Worm (Caenorhabditis elegans) whole organism, L2 larva: ENCODE results near the gene W05H9.2.

Source experiments
- C34F6.9 ChIP-seq: fragments of 150-350 bp; optimal IDR thresholded peaks from 2 replicates; lab custom pipeline; 2014; ENCODE audit warnings: missing biosample characterization, missing genetic modification characterization
- F13H6.1 ChIP-seq: sonication (generic microtip); optimal IDR thresholded peaks from 2 replicates; lab custom pipeline; 2016; ENCODE audit warnings: missing genetic modification characterization, missing compliant biosample characterization
- R02D3.7 ChIP-seq: fragments of 150-350 bp; optimal IDR thresholded peaks from 2 replicates; lab custom pipeline; 2014; ENCODE audit warnings: missing biosample characterization, missing genetic modification characterization
- Y55F3AM.14 ChIP-seq: fragments of 200-800 bp; sonication (Bioruptor generic); optimal IDR thresholded peaks from 2 replicates; lab custom pipeline; 2018; ENCODE audit warnings: mild to moderate bottlenecking, missing genetic modification characterization, missing compliant biosample characterization
- ZK546.5 ChIP-seq: sonication (generic microtip); optimal IDR thresholded peaks from 2 replicates; lab custom pipeline; 2017; ENCODE audit warnings: missing biosample characterization, missing genetic modification characterization
- aly-2 ChIP-seq: fragments of 150-350 bp; optimal IDR thresholded peaks from 2 replicates; lab custom pipeline; 2014; ENCODE audit warnings: missing biosample characterization, missing genetic modification characterization
- ama-1 ChIP-seq: fragments of 150-350 bp; optimal IDR thresholded peaks from 2 replicates; lab custom pipeline; 2018; ENCODE audit warnings: inconsistent platforms
- blmp-1 ChIP-seq: sonication (generic microtip); optimal IDR thresholded peaks from 2 replicates; lab custom pipeline; 2017; ENCODE audit warnings: missing genetic modification characterization, mild to moderate bottlenecking, missing compliant biosample characterization, antibody characterized with exemption, moderate library complexity; ENCODE audit not compliant: insufficient read depth
- ceh-16 ChIP-seq: fragments of 150-350 bp; optimal IDR thresholded peaks from 2 replicates; lab custom pipeline; 2014; ENCODE audit warnings: missing biosample characterization, missing genetic modification characterization
- ceh-82 ChIP-seq: fragments of 150-350 bp; optimal IDR thresholded peaks from 2 replicates; lab custom pipeline; 2014; ENCODE audit warnings: missing biosample characterization, missing genetic modification characterization
- crh-2 ChIP-seq: sonication (generic microtip); optimal IDR thresholded peaks from 2 replicates; lab custom pipeline; 2017; ENCODE audit warnings: missing biosample characterization, missing genetic modification characterization
- dmd-4 ChIP-seq: sonication (generic microtip); optimal IDR thresholded peaks from 2 replicates; lab custom pipeline; 2017; ENCODE audit warnings: missing biosample characterization, missing genetic modification characterization
- egl-27 ChIP-seq: sonication (generic microtip); optimal IDR thresholded peaks from 3 replicates; lab custom pipeline; 2017; ENCODE audit warnings: missing biosample characterization, missing genetic modification reagents, missing genetic modification characterization
- elt-1 ChIP-seq: fragments of 150-350 bp; optimal IDR thresholded peaks from 2 replicates; lab custom pipeline; 2014; ENCODE audit warnings: missing biosample characterization, missing genetic modification characterization
- elt-3 ChIP-seq: sonication (generic microtip); optimal IDR thresholded peaks from 2 replicates; lab custom pipeline; 2017; ENCODE audit warnings: missing biosample characterization, missing genetic modification characterization
- fos-1 ChIP-seq: fragments of 150-350 bp; optimal IDR thresholded peaks from 2 replicates; lab custom pipeline; 2014; ENCODE audit warnings: missing biosample characterization, missing genetic modification characterization
- gmeb-1 ChIP-seq: fragments of 150-350 bp; optimal IDR thresholded peaks from 2 replicates; lab custom pipeline; 2014; ENCODE audit warnings: missing biosample characterization, missing genetic modification characterization
- lin-39 ChIP-seq: fragments of 150-350 bp; optimal IDR thresholded peaks from 2 replicates; lab custom pipeline; 2014; ENCODE audit warnings: missing biosample characterization, missing genetic modification reagents, missing genetic modification characterization
- mbf-1 ChIP-seq: sonication (generic microtip); optimal IDR thresholded peaks from 2 replicates; lab custom pipeline; 2017; ENCODE audit warnings: missing biosample characterization, missing genetic modification characterization
- mdl-1 ChIP-seq, 2 experiments: fragments of 150-350 bp in 1 of 2; sonication (generic microtip) in 1 of 2; optimal IDR thresholded peaks; 2 replicates each; lab custom pipeline; 2017; ENCODE audit warnings: missing biosample characterization in 2 of 2, missing genetic modification characterization in 2 of 2
- nhr-10 ChIP-seq: sonication (generic microtip); optimal IDR thresholded peaks from 2 replicates; lab custom pipeline; 2017; ENCODE audit warnings: missing biosample characterization, missing genetic modification characterization
- nhr-11 ChIP-seq: fragments of 150-350 bp; optimal IDR thresholded peaks from 2 replicates; lab custom pipeline; 2014; ENCODE audit warnings: missing biosample characterization, missing genetic modification characterization
- nhr-129 ChIP-seq: fragments of 150-350 bp; optimal IDR thresholded peaks from 2 replicates; lab custom pipeline; 2014; ENCODE audit warnings: missing biosample characterization, missing genetic modification characterization
- nhr-21 ChIP-seq: fragments of 150-350 bp; optimal IDR thresholded peaks from 2 replicates; lab custom pipeline; 2014; ENCODE audit warnings: missing biosample characterization, missing genetic modification characterization
- nhr-23 ChIP-seq: fragments of 150-350 bp; optimal IDR thresholded peaks from 2 replicates; lab custom pipeline; 2014; ENCODE audit warnings: missing biosample characterization, missing genetic modification reagents, missing genetic modification characterization
- nhr-237 ChIP-seq: fragments of 150-350 bp; optimal IDR thresholded peaks from 2 replicates; lab custom pipeline; 2014; ENCODE audit warnings: missing biosample characterization, missing genetic modification characterization
- nhr-25 ChIP-seq: fragments of 150-350 bp; sonication (generic microtip); optimal IDR thresholded peaks from 3 replicates; lab custom pipeline; 2014; ENCODE audit warnings: missing biosample characterization, missing genetic modification characterization
- nhr-6 ChIP-seq: fragments of 150-350 bp; optimal IDR thresholded peaks from 2 replicates; lab custom pipeline; 2014; ENCODE audit warnings: missing biosample characterization, missing genetic modification characterization
- nhr-77 ChIP-seq: fragments of 150-350 bp; optimal IDR thresholded peaks from 2 replicates; lab custom pipeline; 2014; ENCODE audit warnings: missing biosample characterization, missing genetic modification characterization
- peb-1 ChIP-seq: fragments of 150-350 bp; optimal IDR thresholded peaks from 2 replicates; lab custom pipeline; 2014; ENCODE audit warnings: missing biosample characterization, missing genetic modification characterization
- sem-4 ChIP-seq: fragments of 150-350 bp; optimal IDR thresholded peaks from 2 replicates; lab custom pipeline; 2014; ENCODE audit warnings: missing biosample characterization, missing genetic modification reagents, missing genetic modification characterization
- skn-1 ChIP-seq: sonication (generic microtip); optimal IDR thresholded peaks from 2 replicates; lab custom pipeline; 2017; ENCODE audit warnings: missing biosample characterization, missing genetic modification characterization
- sma-3 ChIP-seq: sonication (generic microtip); optimal IDR thresholded peaks from 2 replicates; lab custom pipeline; 2016; ENCODE audit warnings: missing genetic modification reagents, missing genetic modification characterization, missing compliant biosample characterization
- sma-9 ChIP-seq, 2 experiments: fragments of 150-350 bp in 1 of 2; sonication (generic microtip) in 1 of 2; optimal IDR thresholded peaks; 2 replicates each; lab custom pipeline; 2014 to 2016; ENCODE audit warnings: missing genetic modification characterization in 2 of 2, mild to moderate bottlenecking in 1 of 2, missing biosample characterization in 1 of 2, missing compliant biosample characterization in 1 of 2, missing genetic modification reagents in 1 of 2, moderate library complexity in 1 of 2
- snpc-4 ChIP-seq: fragments of 150-350 bp; optimal IDR thresholded peaks from 2 replicates; lab custom pipeline; 2014; ENCODE audit warnings: missing biosample characterization, missing genetic modification characterization
- unc-39 ChIP-seq: fragments of 150-350 bp; optimal IDR thresholded peaks from 2 replicates; lab custom pipeline; 2014; ENCODE audit warnings: missing biosample characterization, missing genetic modification characterization
- unc-55 ChIP-seq: fragments of 150-350 bp; sonication (generic microtip); optimal IDR thresholded peaks from 3 replicates; lab custom pipeline; 2014; ENCODE audit warnings: missing biosample characterization, missing genetic modification reagents, missing genetic modification characterization
- unc-62 ChIP-seq: fragments of 150-350 bp; optimal IDR thresholded peaks from 2 replicates; lab custom pipeline; 2014; ENCODE audit warnings: missing biosample characterization, missing genetic modification reagents, missing genetic modification characterization
- zag-1 ChIP-seq: fragments of 150-350 bp; optimal IDR thresholded peaks from 2 replicates; lab custom pipeline; 2014; ENCODE audit warnings: missing biosample characterization, missing genetic modification characterization
- ztf-1 ChIP-seq: fragments of 200-800 bp; sonication (Bioruptor generic); conservative IDR thresholded peaks from 2 replicates; pipeline ENCODE4 v1.3.6; 2022; ENCODE audit warnings: missing genetic modification characterization, missing compliant biosample characterization
- ztf-11 ChIP-seq: sonication (generic microtip); optimal IDR thresholded peaks from 2 replicates; lab custom pipeline; 2017; ENCODE audit warnings: missing biosample characterization, missing genetic modification characterization
- ztf-4 ChIP-seq: fragments of 150-350 bp; optimal IDR thresholded peaks from 2 replicates; lab custom pipeline; 2014; ENCODE audit warnings: missing biosample characterization, missing genetic modification characterization

W05H9.2 gene

DNA sequence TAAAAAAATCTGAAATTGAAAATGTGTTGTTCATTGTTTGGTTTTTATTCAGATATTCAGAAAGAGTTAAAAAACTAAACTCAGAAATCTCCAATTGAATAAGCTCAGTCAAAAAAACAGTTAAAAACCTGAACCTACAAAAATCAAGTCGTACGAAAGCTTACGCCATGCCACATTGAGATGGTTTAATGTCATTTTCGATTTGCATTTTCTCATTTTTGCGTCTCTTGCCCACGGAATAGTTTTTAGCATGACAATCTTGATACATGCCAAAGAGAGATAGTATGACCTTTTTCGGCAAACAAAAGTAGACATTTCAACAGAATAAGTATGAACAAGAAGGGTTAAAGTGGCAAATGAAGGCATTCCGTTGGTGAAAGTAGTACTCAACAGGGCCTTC is 14.2 kb downstream of the W05H9.2 start (continued):
- TF ChIP-seq ztf-11 (tag; lab: Kevin White, UChicago) (no peak), ztf-1 (GFP tag; lab: Robert Waterston, UW) (no peak)

DNA sequence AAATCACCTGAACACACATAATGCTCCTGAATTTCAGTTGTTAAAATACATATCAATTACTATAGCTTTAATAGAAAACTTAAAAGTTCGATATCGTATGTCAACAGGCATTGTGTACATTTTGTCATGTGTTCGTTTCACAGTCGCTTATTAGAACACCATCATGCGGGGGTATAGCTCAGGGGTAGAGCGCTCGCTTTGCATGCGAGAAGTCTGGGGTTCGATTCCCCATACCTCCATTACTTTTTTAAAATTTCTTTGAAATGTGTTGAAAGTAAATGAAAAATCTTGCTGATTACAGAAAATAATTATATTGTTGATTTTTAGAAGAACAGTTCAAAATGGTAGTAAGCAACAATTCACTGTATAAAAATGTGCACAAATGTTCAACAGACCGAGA is 19.3 kb downstream of the W05H9.2 start:
- TF ChIP-seq sma-3 (GFP tag; lab: Kevin White, UChicago): peak; percentile 48
- TF ChIP-seq sma-9 (GFP tag; optimal IDR thresholded peaks at IDR 0.05; lab: Kevin White, UChicago): peak; percentile 37
- no peak for TF ChIP-seq sma-9 (tag; optimal IDR thresholded peaks at IDR 0.05; lab: Kevin White, UChicago)
- TF ChIP-seq ceh-16 (tag; lab: Kevin White, UChicago): no peak
- no peak for TF ChIP-seq Y55F3AM.14
- TF ChIP-seq crh-2 (tag; lab: Kevin White, UChicago): peak; percentile 32
- TF ChIP-seq nhr-237 (tag; lab: Kevin White, UChicago): no peak
- TF ChIP-seq peb-1 (tag; lab: Kevin White, UChicago): no peak
- no peak for TF ChIP-seq ztf-11 (tag; lab: Kevin White, UChicago)
- peak; percentile 30 for TF ChIP-seq nhr-11 (tag; lab: Kevin White, UChicago)
- TF ChIP-seq ceh-82 (tag; lab: Kevin White, UChicago): no peak
- TF ChIP-seq nhr-77 (tag; lab: Kevin White, UChicago): no peak
- no peak for TF ChIP-seq ama-1
- TF ChIP-seq nhr-21 (tag; lab: Kevin White, UChicago): peak; percentile 8
- peak; percentile 45 for TF ChIP-seq fos-1 (tag; lab: Kevin White, UChicago)
- TF ChIP-seq dmd-4 (tag; lab: Kevin White, UChicago): no peak

ce11 chrX:6289038-6289437 is 22.2 kb downstream of the W05H9.2 start:
- no peak for TF ChIP-seq nhr-11 (tag; lab: Kevin White, UChicago)
- TF ChIP-seq ceh-82 (tag; lab: Kevin White, UChicago): no peak
- no peak for TF ChIP-seq snpc-4 (tag; lab: Kevin White, UChicago)
- no peak for TF ChIP-seq nhr-6 (tag; lab: Kevin White, UChicago)
- no peak for TF ChIP-seq mbf-1 (tag; lab: Kevin White, UChicago)
- no peak for TF ChIP-seq elt-1 (tag; lab: Kevin White, UChicago)

ce11 chrX:6291632-6292031 is 24.8 kb downstream of the W05H9.2 start, which contains the start of gene lev-9:
Gene lev-9 (minus strand): TSS chrX:6291732.
- no peak for TF ChIP-seq sem-4 (tag; lab: Kevin White, UChicago)
- no peak for TF ChIP-seq sma-3 (GFP tag; lab: Kevin White, UChicago)
- TF ChIP-seq ZK546.5 (tag; lab: Kevin White, UChicago): no peak
- no peak for TF ChIP-seq nhr-25 (tag; lab: Kevin White, UChicago)
- no peak for TF ChIP-seq ztf-11 (tag; lab: Kevin White, UChicago)
- TF ChIP-seq Y55F3AM.14: no peak
- no peak for TF ChIP-seq mdl-1 (tag; optimal IDR thresholded peaks at IDR 0.05; lab: Kevin White, UChicago)
- TF ChIP-seq egl-27 (tag; lab: Kevin White, UChicago): no peak
- no peak for TF ChIP-seq nhr-21 (tag; lab: Kevin White, UChicago)
- no peak for TF ChIP-seq nhr-237 (tag; lab: Kevin White, UChicago)
- TF ChIP-seq ztf-4: no peak
- no peak for TF ChIP-seq snpc-4 (tag; lab: Kevin White, UChicago)

DNA sequence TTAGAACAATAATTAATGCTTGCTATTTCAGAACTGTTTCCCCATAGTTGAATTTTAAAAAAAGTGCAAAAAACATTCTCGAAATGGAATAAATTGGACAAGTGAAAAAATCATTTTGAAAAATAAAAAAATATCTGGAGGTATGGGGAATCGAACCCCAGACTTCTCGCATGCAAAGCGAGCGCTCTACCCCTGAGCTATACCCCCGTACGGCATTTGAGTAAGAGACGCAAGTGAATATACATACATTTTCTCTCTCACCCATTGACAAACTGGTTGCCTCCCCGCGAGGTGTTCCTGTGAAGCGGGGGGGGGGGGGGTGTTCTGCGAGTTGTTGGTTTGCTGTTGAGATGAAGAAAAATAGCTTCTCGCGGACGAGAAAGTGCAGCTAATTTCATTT is 25.3 kb downstream of the W05H9.2 start:
- peak; percentile 41 for TF ChIP-seq C34F6.9 (tag; lab: Kevin White, UChicago)
- no peak for TF ChIP-seq blmp-1 (tag; lab: Kevin White, UChicago)
- TF ChIP-seq lin-39 (tag; lab: Kevin White, UChicago): no peak
- TF ChIP-seq gmeb-1 (tag; lab: Kevin White, UChicago): peak; percentile 6
- TF ChIP-seq sem-4 (tag; lab: Kevin White, UChicago): peak; percentile 61
- no peak for TF ChIP-seq nhr-10 (tag; lab: Kevin White, UChicago)
- TF ChIP-seq aly-2 (tag; lab: Kevin White, UChicago): no peak
- TF ChIP-seq elt-1 (tag; lab: Kevin White, UChicago): no peak
- no peak for TF ChIP-seq ztf-1 (GFP tag; lab: Robert Waterston, UW)
- no peak for TF ChIP-seq elt-3 (tag; lab: Kevin White, UChicago)
- no peak for TF ChIP-seq nhr-77 (tag; lab: Kevin White, UChicago)
- no peak for TF ChIP-seq nhr-11 (tag; lab: Kevin White, UChicago)
- TF ChIP-seq unc-62 (GFP tag; lab: Kevin White, UChicago): no peak
- TF ChIP-seq R02D3.7 (tag; lab: Kevin White, UChicago): no peak
- TF ChIP-seq mbf-1 (tag; lab: Kevin White, UChicago): no peak
- TF ChIP-seq nhr-237 (tag; lab: Kevin White, UChicago): no peak
- no peak for TF ChIP-seq ZK546.5 (tag; lab: Kevin White, UChicago)
- no peak for TF ChIP-seq ceh-82 (tag; lab: Kevin White, UChicago)
- TF ChIP-seq sma-9 (GFP tag; optimal IDR thresholded peaks at IDR 0.05; lab: Kevin White, UChicago): peak; percentile 63
- no peak for TF ChIP-seq sma-9 (tag; optimal IDR thresholded peaks at IDR 0.05; lab: Kevin White, UChicago)
- no peak for TF ChIP-seq skn-1 (tag; lab: Kevin White, UChicago)
- TF ChIP-seq ztf-4: no peak
- peak; percentile 52 for TF ChIP-seq crh-2 (tag; lab: Kevin White, UChicago)
- TF ChIP-seq unc-39: no peak
- peak; percentile 60 for TF ChIP-seq F13H6.1 (tag; lab: Kevin White, UChicago)
- no peak for TF ChIP-seq ama-1
- peak; percentile 17 for TF ChIP-seq nhr-6 (tag; lab: Kevin White, UChicago)
- TF ChIP-seq ceh-16 (tag; lab: Kevin White, UChicago): peak; percentile 15
- peak; percentile 48 for TF ChIP-seq nhr-129 (tag; lab: Kevin White, UChicago)
- TF ChIP-seq zag-1 (tag; lab: Kevin White, UChicago): no peak
- peak; percentile 17 for TF ChIP-seq nhr-25 (tag; lab: Kevin White, UChicago)
- peak; percentile 67 for TF ChIP-seq unc-55 (GFP tag; lab: Kevin White, UChicago)
- TF ChIP-seq mdl-1 (tag; optimal IDR thresholded peaks at IDR 0.05; lab: Kevin White, UChicago): no peak
- TF ChIP-seq nhr-23 (tag; lab: Kevin White, UChicago): no peak
